Fruit fly (Drosophila melanogaster): ENCODE data around the gene CG2162.

CG2162 gene

DNA sequence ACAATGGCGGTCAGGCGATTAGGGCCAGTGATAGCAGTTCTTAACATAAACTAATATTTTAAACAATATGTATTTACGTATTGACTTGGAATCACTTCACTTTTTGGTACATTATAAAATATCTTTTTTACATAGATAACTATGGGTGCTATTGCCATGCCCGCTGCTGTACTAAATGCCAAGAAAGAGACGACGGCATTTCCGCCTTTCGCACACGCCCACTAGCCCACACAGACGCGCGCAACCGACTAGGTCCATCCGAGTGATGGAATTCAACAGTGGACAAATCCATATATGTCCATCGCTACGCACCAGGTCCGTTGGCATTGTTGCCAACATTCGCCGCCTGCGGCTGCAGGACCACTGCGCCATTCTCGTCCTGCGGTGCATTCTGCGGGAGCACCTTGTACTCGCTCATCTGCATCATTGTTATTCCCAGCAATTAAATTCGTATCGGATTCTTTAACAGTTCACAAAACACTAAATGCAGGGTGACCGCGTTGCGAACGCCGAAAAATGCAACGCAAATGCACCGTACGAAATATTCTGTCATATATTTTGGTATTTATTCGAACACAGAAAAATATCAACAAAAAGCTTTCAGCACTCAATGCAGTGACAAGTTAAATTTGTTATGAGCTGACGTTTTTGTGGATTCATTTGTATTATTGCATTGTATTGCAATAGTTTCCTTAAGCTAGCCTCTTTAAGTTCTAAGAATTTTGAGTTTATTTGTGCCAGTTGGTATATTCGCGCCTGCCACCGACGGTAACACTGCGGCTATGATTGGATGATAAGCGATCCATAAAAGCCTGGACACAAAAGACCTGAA lies 11.5 kb downstream of the CG2162 start, which contains the start of the genes scramb2 and Sk2:
Gene scramb2 (minus strand): TSS at position 488 of the 832 bp plus-strand sequence.
Gene Sk2 (plus strand): TSS at position 763 of the 832 bp plus-strand sequence.
- peak; percentile 93 for TF ChIP-seq noc (tag; optimal IDR thresholded peaks at IDR 0.05)

DNA sequence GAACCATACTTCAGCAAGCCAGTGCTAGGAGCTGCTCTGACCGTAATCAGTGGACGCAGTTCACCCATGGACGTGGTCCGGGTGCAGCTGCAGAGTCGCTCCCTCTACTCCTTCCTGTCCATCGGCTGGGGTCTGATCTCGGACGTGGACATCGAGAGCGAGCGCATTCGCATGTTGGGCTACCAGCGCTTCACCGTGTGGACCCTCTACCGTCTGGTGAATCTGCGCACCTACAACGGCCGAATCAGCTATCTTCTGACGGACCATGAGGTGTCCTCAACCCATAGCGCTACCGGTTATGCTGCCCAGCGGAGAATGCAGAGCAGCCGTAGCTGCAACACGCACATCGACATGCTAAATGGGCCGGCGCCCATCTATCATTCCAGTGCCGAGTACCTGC lies 13.7 kb downstream of the CG2162 start:
- no peak for TF ChIP-seq noc (tag; optimal IDR thresholded peaks at IDR 0.05)

DNA sequence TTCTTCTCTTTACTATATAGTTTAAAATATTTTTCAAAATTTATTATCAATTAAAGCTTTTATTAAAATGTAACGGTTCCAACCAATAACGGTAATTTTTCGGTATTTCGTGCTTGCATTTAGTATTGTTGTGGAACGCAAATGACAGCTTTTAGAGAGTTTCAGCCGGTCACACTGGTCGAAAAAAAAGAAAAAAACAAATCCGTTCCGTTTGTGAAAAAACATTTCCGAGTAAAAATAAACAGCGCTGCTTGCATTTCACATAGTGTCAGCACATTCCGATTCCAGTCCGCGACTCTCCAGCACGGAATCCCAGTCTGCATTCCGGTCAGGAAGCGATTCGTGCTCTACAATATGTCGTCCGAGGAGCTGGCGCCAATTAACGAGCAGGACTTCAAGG lies 15.2 kb downstream of the CG2162 start, which contains the start of gene CG32485:
Gene CG32485 (plus strand): TSS at position 139 of the 400 bp plus-strand sequence.
- no peak for TF ChIP-seq noc (tag; optimal IDR thresholded peaks at IDR 0.05)

DNA sequence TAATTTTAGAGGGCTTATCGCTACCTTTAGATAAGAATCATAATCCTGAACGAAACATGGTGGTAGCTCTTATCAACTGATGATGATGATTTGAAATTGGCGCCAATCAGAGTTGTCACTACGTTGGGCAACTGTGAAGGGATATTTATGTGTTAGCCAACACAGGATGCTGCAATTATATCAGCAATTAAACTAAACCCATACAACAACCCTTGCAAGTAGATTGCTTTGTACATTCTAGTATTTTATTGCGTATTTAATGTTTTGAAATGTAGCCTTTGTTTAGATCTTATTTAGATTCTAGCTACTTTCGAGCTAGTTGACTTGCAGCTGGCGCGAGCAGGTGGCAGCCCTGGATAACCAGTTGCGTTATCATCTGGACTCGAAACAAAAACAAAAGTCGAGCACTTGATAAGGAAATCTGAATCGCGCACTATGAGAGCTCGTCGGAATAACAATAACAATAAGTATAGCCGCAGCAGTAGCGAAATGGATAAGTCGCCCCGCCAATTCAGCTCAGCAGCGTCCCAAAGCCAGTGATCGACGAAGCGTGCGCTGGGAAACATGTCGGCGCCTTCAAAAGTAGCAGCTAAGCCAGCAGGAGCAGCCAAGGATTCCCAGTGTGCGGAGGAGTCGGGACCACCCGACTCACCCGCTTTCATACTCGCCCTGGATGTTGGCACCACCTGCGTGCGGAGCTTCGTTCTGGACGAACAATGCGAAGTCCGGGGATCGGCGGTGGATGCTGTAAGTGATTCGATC lies 17.3 kb downstream of the CG2162 start, which contains the start of gene CG1271:
Gene CG1271 (plus strand): TSS at position 405 of the 762 bp plus-strand sequence.
- TF ChIP-seq noc (tag; optimal IDR thresholded peaks at IDR 0.05), result peak; percentile 94

DNA sequence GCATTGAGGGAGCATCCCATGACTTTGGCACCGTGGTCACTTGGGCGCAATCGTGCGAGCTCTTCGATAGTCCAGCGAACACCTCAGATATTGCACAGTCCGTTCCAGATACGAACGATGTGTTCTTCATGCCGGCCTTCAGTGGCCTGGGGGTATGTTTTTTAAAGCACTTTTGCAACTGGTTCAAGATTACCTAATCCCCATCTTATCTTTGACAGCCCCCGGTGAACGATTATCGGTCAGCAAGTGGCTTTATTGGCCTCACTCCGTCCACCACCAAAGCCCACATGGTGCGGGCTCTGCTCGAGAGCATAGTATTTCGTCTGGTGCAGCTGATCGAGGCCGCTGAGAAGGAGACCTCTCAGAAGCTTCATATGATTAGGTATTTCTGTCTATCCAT lies 19.1 kb downstream of the CG2162 start:
- TF ChIP-seq noc (tag; optimal IDR thresholded peaks at IDR 0.05), result no peak

DNA sequence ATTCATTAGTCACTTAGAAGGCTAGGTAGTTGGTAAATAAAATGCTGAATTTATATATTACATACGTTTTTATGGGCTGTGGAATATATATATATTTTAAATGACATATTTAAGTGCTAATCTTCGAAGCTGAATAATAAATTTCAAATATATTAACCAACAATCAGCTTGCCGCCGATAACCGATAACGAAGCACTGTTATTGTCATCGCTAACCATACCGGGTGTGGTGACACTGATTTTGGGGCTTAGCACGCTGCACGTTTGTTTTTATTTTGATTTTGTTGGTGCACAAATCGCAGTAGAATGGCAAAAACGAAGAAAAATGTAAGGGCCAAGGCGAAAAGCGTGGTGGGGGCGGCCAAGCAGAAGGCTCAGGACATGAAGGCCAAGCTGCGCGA lies 19.9 kb downstream of the CG2162 start, which contains the start of gene CG16753:
Gene CG16753 (plus strand): TSS at position 229 of the 400 bp plus-strand sequence.
- TF ChIP-seq noc (tag; optimal IDR thresholded peaks at IDR 0.05), result no peak

DNA sequence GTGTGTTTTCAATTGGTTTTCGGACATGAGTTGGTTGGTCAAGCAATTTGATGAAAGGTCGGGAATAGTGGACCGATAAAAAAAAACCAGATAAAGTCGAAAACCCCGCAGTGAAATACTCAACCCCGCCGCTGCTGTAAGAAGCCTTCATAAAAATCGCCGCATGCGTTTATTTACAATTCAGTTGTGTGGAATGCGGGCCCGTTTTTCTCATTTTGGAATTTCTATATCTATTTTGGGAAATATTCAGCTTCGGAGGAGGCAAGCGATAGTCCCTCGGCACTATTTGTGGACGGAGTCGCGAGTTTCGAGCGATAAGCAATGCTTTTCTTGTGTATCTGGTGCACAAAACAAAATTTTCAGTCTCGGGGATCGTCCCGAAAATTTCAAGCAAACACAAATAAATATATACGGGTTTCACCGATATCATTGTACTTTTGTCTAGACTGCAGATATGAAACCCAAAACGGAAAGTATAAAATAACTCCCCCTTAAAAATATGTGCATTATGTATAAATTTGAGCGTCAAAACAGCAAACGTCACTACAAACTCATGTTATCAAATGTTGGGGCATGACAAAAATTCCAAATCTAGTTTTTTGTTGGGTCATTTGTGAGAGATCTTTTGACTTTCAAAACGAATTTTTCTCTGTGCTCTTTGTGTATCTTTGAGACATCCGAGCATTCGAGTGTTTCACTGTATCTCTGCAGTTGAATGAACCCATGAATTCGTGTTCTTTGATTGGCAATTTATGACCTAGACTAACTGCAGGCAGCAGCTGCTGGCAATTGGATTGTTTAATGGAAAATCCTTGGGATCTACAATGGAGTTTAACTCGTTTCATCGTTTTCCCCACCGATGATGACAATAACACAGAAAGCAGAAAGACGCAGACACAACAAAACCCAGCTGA lies 24.2 kb downstream of the CG2162 start:
- TF ChIP-seq noc (tag; optimal IDR thresholded peaks at IDR 0.05), result no peak

DNA sequence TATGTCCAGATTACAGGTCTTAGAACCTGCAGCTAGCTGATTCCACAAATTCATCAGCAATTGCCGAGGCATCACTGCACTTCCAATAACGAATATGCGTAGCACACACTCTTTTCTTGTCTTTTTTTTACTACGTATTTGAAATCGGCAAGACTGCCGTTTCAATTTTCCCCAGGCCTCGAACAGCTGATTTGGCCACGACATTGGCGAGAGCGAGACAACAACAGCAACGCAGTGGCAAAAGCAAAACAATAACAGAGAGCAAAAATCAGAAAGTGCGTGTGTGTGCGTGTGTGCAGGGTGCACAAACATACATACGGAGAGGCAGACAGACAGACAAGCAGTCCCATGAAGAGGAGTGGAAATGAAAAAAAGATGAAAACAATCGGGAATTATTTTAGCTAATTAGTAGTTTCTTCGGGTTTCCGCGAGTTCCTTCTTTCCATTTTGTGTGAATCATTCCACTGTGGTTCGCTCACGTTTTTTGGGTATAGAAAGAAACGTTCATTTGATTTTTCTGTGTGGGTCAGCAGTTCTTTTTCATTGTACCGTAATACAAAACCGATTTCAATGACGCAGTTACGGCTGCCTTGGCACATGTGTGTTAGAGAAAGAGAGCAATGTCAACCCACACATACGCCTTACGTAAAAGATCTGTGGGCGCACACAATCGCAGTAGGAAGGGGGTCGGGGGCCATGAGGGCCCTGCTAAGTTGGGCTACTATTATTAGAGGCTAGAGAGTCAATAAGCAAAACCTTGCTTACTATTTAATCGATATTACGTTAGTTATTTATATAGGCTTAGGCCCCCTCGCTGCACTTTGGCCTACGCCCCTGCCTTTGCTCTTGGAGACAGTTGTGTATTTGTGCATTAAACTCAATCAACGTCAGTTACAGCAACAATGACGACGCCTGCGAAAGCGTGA lies 25.3 kb downstream of the CG2162 start:
- peak; percentile 99 for TF ChIP-seq noc (tag; optimal IDR thresholded peaks at IDR 0.05)

DNA sequence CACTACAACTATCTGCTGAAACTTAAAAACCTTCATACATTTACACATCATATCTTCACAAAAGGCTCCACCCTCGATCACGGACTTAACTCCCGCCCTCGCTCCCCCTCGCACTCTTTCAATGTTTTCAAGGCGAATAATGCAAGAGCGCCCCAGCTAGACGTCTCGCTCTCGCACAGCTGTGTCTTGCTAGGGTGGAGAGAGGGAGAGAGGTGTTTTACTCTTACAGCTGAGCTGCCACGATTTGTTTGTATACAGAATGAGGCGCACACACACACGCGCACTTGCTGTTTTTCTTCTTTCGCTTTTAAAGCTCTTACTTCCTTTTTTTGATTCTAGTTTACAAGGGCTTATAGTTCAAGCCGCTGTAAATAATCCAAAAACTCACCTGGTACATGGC lies 34.8 kb downstream of the CG2162 start:
- TF ChIP-seq noc (tag; optimal IDR thresholded peaks at IDR 0.05), result no peak

DNA sequence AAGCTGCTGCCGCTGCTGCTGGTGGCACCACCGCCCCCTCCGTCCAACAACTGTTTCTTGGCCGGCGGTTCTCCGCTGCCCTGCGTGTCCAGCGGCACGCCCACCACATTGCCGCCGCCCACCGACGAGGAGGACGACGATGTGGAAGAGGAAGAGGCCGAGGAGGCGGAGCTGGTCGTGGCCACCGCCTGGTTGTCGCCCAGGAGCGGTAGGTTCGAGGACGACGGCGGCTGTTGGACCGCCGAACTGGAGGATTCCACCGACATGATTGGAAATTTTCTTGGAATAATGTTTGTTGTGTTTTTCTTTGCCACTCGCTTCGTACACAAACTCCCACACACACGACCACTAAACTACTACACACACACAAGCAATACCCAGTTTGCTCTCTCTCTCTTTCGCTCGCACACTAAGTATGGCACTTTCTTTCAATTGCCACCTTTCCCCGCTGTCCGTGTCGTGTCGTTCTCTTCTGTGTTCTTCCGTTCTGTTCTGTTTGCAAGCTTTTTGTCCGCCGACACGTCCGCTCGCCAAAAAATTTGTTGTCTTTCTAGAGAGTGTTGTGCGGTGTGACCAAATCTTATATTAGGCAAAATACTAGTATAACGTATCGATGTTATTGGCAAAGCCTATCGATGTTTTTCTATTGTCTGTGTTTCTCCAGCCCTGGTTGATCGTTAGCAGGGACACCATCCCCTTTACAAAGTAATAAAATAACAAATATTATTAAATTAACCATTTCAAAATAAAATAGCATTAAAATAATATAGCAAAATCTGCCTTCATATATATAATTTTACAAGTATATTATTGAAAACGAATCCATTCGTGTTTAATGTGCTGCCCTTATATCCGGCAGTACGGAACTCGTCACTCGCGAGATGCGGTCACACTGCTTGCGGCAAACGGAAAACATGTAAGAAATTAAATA lies 35.5 kb downstream of the CG2162 start, which contains the start of the genes CG32486 and PAN3:
Gene CG32486 (minus strand): TSS at position 566 of the 931 bp plus-strand sequence.
Gene PAN3 (plus strand): TSS at position 860 of the 931 bp plus-strand sequence.
- TF ChIP-seq noc (tag; optimal IDR thresholded peaks at IDR 0.05), result peak; percentile 35

DNA sequence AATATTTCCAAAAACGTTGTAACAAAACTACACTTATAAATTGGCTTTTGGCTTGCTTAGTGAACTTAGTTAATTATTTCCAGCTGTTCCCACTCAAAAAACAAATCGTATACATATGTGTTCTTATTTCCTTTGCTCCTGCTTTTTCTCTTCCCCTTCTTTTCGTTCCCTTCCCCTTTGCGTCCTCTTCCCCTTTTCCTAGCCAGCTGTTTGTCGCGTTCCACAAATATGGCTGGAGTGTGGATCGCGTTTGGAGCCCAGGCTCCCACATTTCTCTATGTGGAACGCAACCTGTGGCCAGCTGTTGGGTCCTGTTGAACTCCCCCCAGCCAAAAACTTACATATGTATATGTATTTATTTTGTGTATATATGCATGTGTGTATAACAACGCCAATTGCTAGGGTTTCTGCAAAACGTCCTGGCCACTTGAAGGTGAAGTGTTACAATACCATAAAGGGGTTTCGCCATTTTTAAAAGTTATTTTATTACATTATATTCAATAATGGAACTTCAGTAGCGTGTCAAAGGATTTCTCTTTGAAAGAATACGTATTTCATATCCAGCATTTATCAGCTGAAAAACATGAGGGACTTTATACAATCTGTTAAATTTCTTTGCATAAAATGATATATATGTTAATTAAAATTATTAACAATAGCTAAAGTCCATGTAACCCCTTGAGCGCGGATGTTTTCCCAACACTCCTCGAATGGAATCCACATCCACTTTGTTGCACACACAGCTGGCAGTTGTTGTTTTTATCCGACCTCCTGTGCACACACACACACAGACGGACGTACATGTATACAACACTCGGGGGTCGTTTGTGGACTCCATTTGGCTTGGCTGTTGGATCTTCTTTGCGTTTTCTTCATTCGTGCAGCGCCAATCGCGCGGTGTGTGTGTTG lies 36.9 kb downstream of the CG2162 start:
- TF ChIP-seq noc (tag; optimal IDR thresholded peaks at IDR 0.05), result no peak

DNA sequence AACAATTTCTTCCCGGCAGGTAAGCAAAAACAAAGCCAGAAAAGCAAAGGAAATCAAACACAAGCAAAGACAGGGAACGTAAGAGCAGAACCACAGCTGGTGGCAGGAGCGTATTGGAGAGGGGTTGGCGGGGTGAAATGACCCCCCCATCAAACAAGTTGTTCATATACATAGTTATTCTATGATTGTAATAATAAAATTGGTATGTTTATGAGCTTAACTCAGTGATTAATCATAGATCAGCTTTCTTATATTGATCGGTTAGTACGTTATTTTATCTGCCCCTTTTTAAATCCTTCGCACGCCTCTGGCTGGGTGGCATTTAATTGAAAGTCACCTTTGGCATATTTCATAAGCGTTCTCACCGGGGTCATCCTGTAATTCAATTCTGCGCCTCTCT lies 38.5 kb downstream of the CG2162 start:
- TF ChIP-seq noc (tag; optimal IDR thresholded peaks at IDR 0.05), result no peak
